Fruit fly (Drosophila melanogaster): ENCODE results near the gene CtsL4.
A peak's percentile ranks its signal among the peaks of the same experiment; 100 is the strongest.

The CtsL4 gene

DNA sequence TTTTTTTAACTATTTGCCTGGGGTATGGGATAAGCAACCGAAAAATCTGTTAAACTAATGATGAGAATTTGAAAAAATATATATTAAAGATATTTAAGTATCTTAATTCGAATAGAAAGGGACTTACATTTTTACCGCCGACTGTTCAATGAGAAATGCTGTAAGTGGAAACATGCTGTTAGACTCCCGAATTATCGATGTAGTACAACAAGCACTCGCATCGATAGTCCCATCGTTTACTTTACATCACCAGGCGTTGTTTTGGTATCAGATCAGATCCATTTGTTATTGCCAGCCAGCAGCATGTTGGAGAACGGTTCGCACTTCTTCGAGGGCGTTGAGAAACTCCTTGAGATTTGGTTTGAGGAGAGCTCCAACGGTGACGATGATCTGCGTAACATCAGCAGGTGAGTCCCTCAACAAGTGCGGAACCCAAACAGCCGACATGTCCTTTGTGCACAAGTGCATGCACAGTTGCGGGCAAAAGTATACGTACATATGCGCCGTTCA is 17.1 kb downstream of the CtsL4 start, which contains the start of gene SamDC (continued):
- TF ChIP-seq MTF-1 (GFP tag; optimal IDR thresholded peaks at IDR 0.05; ENCODE audit: borderline replicate concordance) = no peak
- no peak for TF ChIP-seq Mes4 (GFP tag; optimal IDR thresholded peaks at IDR 0.05)
- TF ChIP-seq zf30C (GFP tag; optimal IDR thresholded peaks at IDR 0.05) = no peak
- TF ChIP-seq vfl (GFP tag; optimal IDR thresholded peaks at IDR 0.05) = no peak
- TF ChIP-seq insv (GFP tag; optimal IDR thresholded peaks at IDR 0.05) = peak in 1 of 2 experiments; percentile 31
- peak in 2 of 3 experiments; percentile 24 to 98 for TF ChIP-seq lola (GFP tag; optimal IDR thresholded peaks at IDR 0.05)
- peak; percentile 79 for TF ChIP-seq ato (GFP tag; IDR thresholded peaks at IDR 0.05; ENCODE audit: partially characterized antibody)
- peak; percentile 33 for TF ChIP-seq CG2678 (tag; optimal IDR thresholded peaks at IDR 0.05)
- no peak for TF ChIP-seq CG43689 (GFP tag; IDR thresholded peaks at IDR 0.05)
- TF ChIP-seq onecut (GFP tag; IDR thresholded peaks at IDR 0.05) = 0 out of 2 replicates have a peak, but pooled peaks have one; percentile 26
- peak in 1 of 2 experiments; percentile 94 for TF ChIP-seq Eip74EF (GFP tag; optimal IDR thresholded peaks at IDR 0.05)
- TF ChIP-seq ap (GFP tag; IDR thresholded peaks at IDR 0.05) = no peak
- TF ChIP-seq Lim3 (GFP tag; IDR thresholded peaks at IDR 0.05) = no peak
- peak; percentile 82; the same call in 1 of the 2 replicates for TF ChIP-seq CG42726 (GFP tag; IDR thresholded peaks at IDR 0.05; ENCODE audit: partially characterized antibody)
- no peak for TF ChIP-seq CG6654 (GFP tag; optimal IDR thresholded peaks at IDR 0.05)
- TF ChIP-seq sens-2 (GFP tag; IDR thresholded peaks at IDR 0.05) = no peak
- TF ChIP-seq gro (GFP tag; optimal IDR thresholded peaks at IDR 0.05) = peak; percentile 52
- TF ChIP-seq CG4282 (GFP tag; optimal IDR thresholded peaks at IDR 0.05) = no peak
- peak; percentile 48 for TF ChIP-seq HHEX (GFP tag; optimal IDR thresholded peaks at IDR 0.05)
- no peak for TF ChIP-seq CG13296 (GFP tag; optimal IDR thresholded peaks at IDR 0.05)
- peak; percentile 25 for TF ChIP-seq fd3F (GFP tag; optimal IDR thresholded peaks at IDR 0.05)
- TF ChIP-seq NK7.1 (GFP tag; optimal IDR thresholded peaks at IDR 0.05) = peak; percentile 27
- no peak for TF ChIP-seq B-H2 (GFP tag; optimal IDR thresholded peaks at IDR 0.05)
- peak; percentile 25 for TF ChIP-seq Meics (GFP tag; optimal IDR thresholded peaks at IDR 0.05)
- TF ChIP-seq exex (tag; optimal IDR thresholded peaks at IDR 0.05) = no peak
- TF ChIP-seq CG16815 (GFP tag; optimal IDR thresholded peaks at IDR 0.05) = peak; percentile 7
- TF ChIP-seq CG4360 (GFP tag; IDR thresholded peaks at IDR 0.05) = 0 out of 2 replicates have a peak, but pooled peaks have one; percentile 31
- no peak for TF ChIP-seq yki (optimal IDR thresholded peaks at IDR 0.05)
- no peak for TF ChIP-seq CG4404 (GFP tag; IDR thresholded peaks at IDR 0.05)
- TF ChIP-seq CG4328 (GFP tag; optimal IDR thresholded peaks at IDR 0.05) = no peak
- TF ChIP-seq otp (GFP tag; IDR thresholded peaks at IDR 0.05) = no peak
- no peak for TF ChIP-seq CG16779 (GFP tag; IDR thresholded peaks at IDR 0.05)
- TF ChIP-seq CG31224 (GFP tag; IDR thresholded peaks at IDR 0.05) = no peak
- no peak for TF ChIP-seq Vsx1 (GFP tag; optimal IDR thresholded peaks at IDR 0.05)
- peak; percentile 21 for TF ChIP-seq CG7987 (GFP tag; optimal IDR thresholded peaks at IDR 0.05)
- peak; percentile 88 for TF ChIP-seq pzg (GFP tag; optimal IDR thresholded peaks at IDR 0.05)
- TF ChIP-seq bab2 (GFP tag; optimal IDR thresholded peaks at IDR 0.05) = no peak
- TF ChIP-seq HLH3B (GFP tag; IDR thresholded peaks at IDR 0.05) = peak; percentile 52; the same call in 1 of the 2 replicates
- no peak for TF ChIP-seq Nf-YC (tag; optimal IDR thresholded peaks at IDR 0.05)
- TF ChIP-seq Atf6 (GFP tag; IDR thresholded peaks at IDR 0.05) = peak; percentile 46; the same call in 1 of the 2 replicates
- no peak for TF ChIP-seq CG9215 (GFP tag; IDR thresholded peaks at IDR 0.05)
- peak; percentile 19; the same call in 1 of the 3 replicates for TF ChIP-seq CG14050 (GFP tag; IDR thresholded peaks at IDR 0.05)
- TF ChIP-seq CG14710 (tag; optimal IDR thresholded peaks at IDR 0.05) = peak; percentile 47
- TF ChIP-seq shn (GFP tag; optimal IDR thresholded peaks at IDR 0.05) = no peak
- TF ChIP-seq CG13624 (GFP tag; optimal IDR thresholded peaks at IDR 0.05) = peak; percentile 7
- no peak for TF ChIP-seq CG10321 (GFP tag; IDR thresholded peaks at IDR 0.05)
- no peak for TF ChIP-seq CG12236 (GFP tag; optimal IDR thresholded peaks at IDR 0.05)
- TF ChIP-seq pum (GFP tag; optimal IDR thresholded peaks at IDR 0.05) = no peak
- peak; percentile 59; the same call in 1 of the 2 replicates for TF ChIP-seq nerfin-2 (GFP tag; IDR thresholded peaks at IDR 0.05; ENCODE audit: partially characterized antibody)
- peak; percentile 24; the same call in 1 of the 2 replicates for TF ChIP-seq CG17328 (GFP tag; IDR thresholded peaks at IDR 0.05)
